Worm (Caenorhabditis elegans) whole organism, young adult: Measurements from ENCODE around the gene clec-85.

ENCODE experiments used
- C06A6.2 ChIP-seq: fragments of 200-800 bp; sonication (Bioruptor generic); conservative IDR thresholded peaks from 2 replicates; pipeline ENCODE4 v1.3.6; 2022; ENCODE audit warnings: missing genetic modification characterization, missing compliant biosample characterization
- F33H1.4 ChIP-seq: fragments of 200-800 bp; sonication (Bioruptor generic); IDR thresholded peaks from 2 replicates; pipeline ENCODE4 v1.3.6; 2022; ENCODE audit warnings: missing genetic modification reagents, missing genetic modification characterization, missing compliant biosample characterization
- F52B5.7 ChIP-seq: sonication (generic microtip); optimal IDR thresholded peaks from 2 replicates; lab custom pipeline; 2016; ENCODE audit warnings: mild to moderate bottlenecking, missing genetic modification characterization, missing compliant biosample characterization
- K11D2.4 ChIP-seq: fragments of 200-800 bp; sonication (Bioruptor generic); IDR thresholded peaks from 2 replicates; pipeline ENCODE4 v1.3.6; 2022; ENCODE audit warnings: missing genetic modification reagents, missing genetic modification characterization, missing compliant biosample characterization
- Y79H2A.3 ChIP-seq: fragments of 200-800 bp; sonication (Bioruptor generic); conservative IDR thresholded peaks from 2 replicates; pipeline ENCODE4 v1.3.6; 2022; ENCODE audit warnings: missing genetic modification reagents, missing genetic modification characterization, missing compliant biosample characterization
- Y95B8A.8 ChIP-seq: fragments of 200-800 bp; sonication (Bioruptor generic); IDR thresholded peaks from 2 replicates; pipeline ENCODE4 v1.3.6; 2022; ENCODE audit warnings: missing genetic modification reagents, missing genetic modification characterization, missing compliant biosample characterization
- akir-1 ChIP-seq: fragments of 200-800 bp; sonication (Bioruptor generic); optimal IDR thresholded peaks from 2 replicates; lab custom pipeline; 2018; ENCODE audit warnings: mild to moderate bottlenecking, missing genetic modification characterization, moderate library complexity, missing compliant biosample characterization
- atf-7 ChIP-seq: sonication (generic microtip); optimal IDR thresholded peaks from 2 replicates; lab custom pipeline; 2017; ENCODE audit warnings: mild to moderate bottlenecking, missing genetic modification characterization, missing compliant biosample characterization
- athp-1 ChIP-seq: sonication (generic microtip); optimal IDR thresholded peaks from 2 replicates; lab custom pipeline; 2017; ENCODE audit warnings: mild to moderate bottlenecking, missing genetic modification characterization, missing compliant biosample characterization
- attf-3 ChIP-seq: fragments of 200-800 bp; sonication (Bioruptor generic); conservative IDR thresholded peaks from 2 replicates; pipeline ENCODE4 v1.3.6; 2022; ENCODE audit warnings: missing genetic modification reagents, missing genetic modification characterization, missing compliant biosample characterization
- attf-5 ChIP-seq: fragments of 200-800 bp; sonication (Bioruptor generic); optimal IDR thresholded peaks from 2 replicates; lab custom pipeline; 2018; ENCODE audit warnings: mild to moderate bottlenecking, missing genetic modification characterization, missing compliant biosample characterization
- cebp-1 ChIP-seq, 2 experiments: fragments of 200-800 bp in 1 of 2; sonication (Bioruptor generic) in 1 of 2; sonication (generic microtip) in 1 of 2; IDR thresholded peaks in 1 of 2; optimal IDR thresholded peaks in 1 of 2; 2 replicates each; pipeline versions ENCODE4 v1.3.6 to Lab custom; 2017 to 2022; ENCODE audit warnings: missing compliant biosample characterization in 2 of 2, missing genetic modification characterization in 2 of 2, mild to moderate bottlenecking in 1 of 2, missing genetic modification reagents in 1 of 2, moderate library complexity in 1 of 2
- ceh-91 ChIP-seq: fragments of 200-800 bp; sonication (Bioruptor generic); IDR thresholded peaks from 2 replicates; pipeline ENCODE4 v1.3.6; 2022; ENCODE audit warnings: missing genetic modification reagents, missing genetic modification characterization, missing compliant biosample characterization
- egrh-3 ChIP-seq: fragments of 200-800 bp; sonication (Bioruptor generic); IDR thresholded peaks from 2 replicates; pipeline ENCODE4 v1.3.6; 2022; ENCODE audit warnings: missing genetic modification reagents, missing genetic modification characterization, missing compliant biosample characterization
- fkh-3 ChIP-seq: sonication (generic microtip); optimal IDR thresholded peaks from 2 replicates; lab custom pipeline; 2016; ENCODE audit warnings: mild to moderate bottlenecking, missing genetic modification characterization, missing compliant biosample characterization
- him-1 ChIP-seq: sonication (generic microtip); optimal IDR thresholded peaks from 2 replicates; lab custom pipeline; 2016; ENCODE audit warnings: missing genotype, missing genetic modification reagents, missing genetic modification characterization, missing compliant biosample characterization
- hmg-20 ChIP-seq: fragments of 200-800 bp; sonication (Bioruptor generic); IDR thresholded peaks from 2 replicates; pipeline ENCODE4 v1.3.6; 2022; ENCODE audit warnings: missing genetic modification reagents, missing genetic modification characterization, missing compliant biosample characterization
- lsl-1 ChIP-seq: fragments of 200-800 bp; sonication (Bioruptor generic); optimal IDR thresholded peaks from 2 replicates; lab custom pipeline; 2018; ENCODE audit warnings: mild to moderate bottlenecking, missing genetic modification characterization, moderate library complexity, missing compliant biosample characterization
- nfya-1 ChIP-seq: sonication (generic microtip); optimal IDR thresholded peaks from 2 replicates; lab custom pipeline; 2017; ENCODE audit warnings: antibody characterized with exemption, missing compliant biosample characterization, missing genetic modification characterization, borderline replicate concordance; ENCODE audit not compliant: insufficient read depth
- nhr-80 ChIP-seq: sonication (generic microtip); optimal IDR thresholded peaks from 2 replicates; lab custom pipeline; 2016; ENCODE audit warnings: missing genetic modification characterization, missing compliant biosample characterization
- rpc-1 ChIP-seq, 2 experiments: fragments of 150-350 bp in 1 of 2; sonication (generic microtip) in 1 of 2; optimal IDR thresholded peaks; 2 replicates each; lab custom pipeline; 2014 to 2018; ENCODE audit warnings: missing biosample characterization in 1 of 2, missing genetic modification characterization in 1 of 2, missing genetic modification reagents in 1 of 2, missing genotype in 1 of 2
- snpc-1.1 ChIP-seq: sonication (generic microtip); optimal IDR thresholded peaks from 2 replicates; lab custom pipeline; 2017; ENCODE audit warnings: missing genetic modification characterization, mild to moderate bottlenecking, missing compliant biosample characterization, antibody characterized with exemption, moderate library complexity, missing genotype, missing genetic modification reagents; ENCODE audit not compliant: insufficient read depth
- snpc-1.3 ChIP-seq: sonication (generic microtip); optimal IDR thresholded peaks from 2 replicates; lab custom pipeline; 2017; ENCODE audit warnings: missing genetic modification characterization, mild to moderate bottlenecking, missing compliant biosample characterization, antibody characterized with exemption, moderate library complexity, missing genotype, missing genetic modification reagents; ENCODE audit not compliant: insufficient read depth
- snpc-3.4 ChIP-seq: sonication (generic microtip); optimal IDR thresholded peaks from 2 replicates; lab custom pipeline; 2017; ENCODE audit warnings: missing genetic modification characterization, mild to moderate bottlenecking, missing compliant biosample characterization, antibody characterized with exemption, moderate library complexity, missing genotype, missing genetic modification reagents
- snpc-4 ChIP-seq, 5 experiments: fragments of 150-350 bp in 1 of 5; sonication (generic microtip) in 4 of 5; optimal IDR thresholded peaks; 2 replicates each; lab custom pipeline; 2014 to 2018; ENCODE audit warnings: missing genetic modification characterization in 5 of 5, missing biosample characterization in 3 of 5, antibody characterized with exemption in 2 of 5, mild to moderate bottlenecking in 2 of 5, missing compliant biosample characterization in 2 of 5, missing genotype in 2 of 5, moderate library complexity in 2 of 5, missing genetic modification reagents in 1 of 5
- somi-1 ChIP-seq: fragments of 200-800 bp; sonication (Bioruptor generic); optimal IDR thresholded peaks from 2 replicates; lab custom pipeline; 2018; ENCODE audit warnings: mild to moderate bottlenecking, missing genetic modification characterization, missing compliant biosample characterization
- tbp1 ChIP-seq: fragments of 200-800 bp; sonication (Bioruptor generic); optimal IDR thresholded peaks from 2 replicates; lab custom pipeline; 2018; ENCODE audit warnings: mild to moderate bottlenecking, missing genetic modification characterization, missing compliant biosample characterization
- tbx-9 ChIP-seq: sonication (generic microtip); optimal IDR thresholded peaks from 2 replicates; lab custom pipeline; 2016; ENCODE audit warnings: borderline replicate concordance, missing genetic modification characterization, inconsistent platforms, missing compliant biosample characterization
- ztf-28 ChIP-seq: fragments of 200-800 bp; sonication (Bioruptor generic); IDR thresholded peaks from 2 replicates; pipeline ENCODE4 v1.3.6; 2022; ENCODE audit warnings: missing genetic modification reagents, missing genetic modification characterization, missing compliant biosample characterization
- ztf-6 ChIP-seq: fragments of 200-800 bp; sonication (Bioruptor generic); IDR thresholded peaks from 2 replicates; pipeline ENCODE4 v1.3.6; 2022; ENCODE audit warnings: missing genetic modification reagents, missing genetic modification characterization, missing compliant biosample characterization

Gene clec-85

ce11 chrIV:2823446-2823845, 27.2 kb upstream of the clec-85 start, which contains the start of gene clec-80:
TSS of gene clec-80 (plus strand) at chrIV:2823746.
- TF ChIP-seq rpc-1 (optimal IDR thresholded peaks at IDR 0.05; lab: Kevin White, UChicago) (no peak), rpc-1 (tag; optimal IDR thresholded peaks at IDR 0.05; lab: Kevin White, UChicago) (no peak), attf-5 (GFP tag; lab: Kevin White, UChicago) (no peak), Y79H2A.3 (GFP tag; lab: Robert Waterston, UW) (no peak), athp-1 (tag; lab: Kevin White, UChicago) (no peak), attf-3 (GFP tag; lab: Robert Waterston, UW) (no peak), fkh-3 (no peak), K11D2.4 (GFP tag; lab: Robert Waterston, UW) (no peak), F52B5.7 (tag; lab: Kevin White, UChicago) (no peak)

ce11 chrIV:2825460-2826103, 25.1 kb upstream of the clec-85 start:
- TF ChIP-seq snpc-1.3 (tag; lab: Kevin White, UChicago) (peak; percentile 45), cebp-1 (GFP tag; IDR thresholded peaks at IDR 0.05; lab: Robert Waterston, UW) (no peak), cebp-1 (tag; optimal IDR thresholded peaks at IDR 0.05; lab: Kevin White, UChicago) (no peak), tbp1 (GFP tag; lab: Kevin White, UChicago) (peak; percentile 37), snpc-3.4 (peak; percentile 76), him-1 (tag; lab: Kevin White, UChicago) (peak; percentile 83), rpc-1 (optimal IDR thresholded peaks at IDR 0.05; lab: Kevin White, UChicago) (no peak), rpc-1 (tag; optimal IDR thresholded peaks at IDR 0.05; lab: Kevin White, UChicago) (no peak), snpc-4 (GFP tag; optimal IDR thresholded peaks at IDR 0.05; lab: Kevin White, UChicago) (peak; percentile 89), snpc-4 (tag; optimal IDR thresholded peaks at IDR 0.05; lab: Kevin White, UChicago) (peak; percentile 77 to 95 (median 90)), snpc-1.1 (peak; percentile 94), nfya-1 (tag; lab: Kevin White, UChicago) (no peak), atf-7 (tag; lab: Kevin White, UChicago) (peak; percentile 3), lsl-1 (GFP tag; lab: Kevin White, UChicago) (peak; percentile 5), Y95B8A.8 (GFP tag; lab: Robert Waterston, UW) (no peak)
- TF ChIP-seq, all 124 proteins: peak for 8

ce11 chrIV:2826335-2826734, 24.4 kb upstream of the clec-85 start:
- TF ChIP-seq nhr-80 (tag; lab: Kevin White, UChicago) = peak; percentile 58
- TF ChIP-seq F52B5.7 (tag; lab: Kevin White, UChicago) = no peak
- no peak for TF ChIP-seq C06A6.2 (GFP tag; lab: Robert Waterston, UW)

- no peak for TF ChIP-seq F33H1.4 (GFP tag; lab: Robert Waterston, UW)
- no peak for TF ChIP-seq nhr-80 (tag; lab: Kevin White, UChicago)
- TF ChIP-seq akir-1 (GFP tag; lab: Kevin White, UChicago) = no peak
- TF ChIP-seq hmg-20 (GFP tag; lab: Robert Waterston, UW) = no peak
- no peak for TF ChIP-seq ztf-28 (GFP tag; lab: Robert Waterston, UW)
- no peak for TF ChIP-seq ztf-6 (GFP tag; lab: Robert Waterston, UW)
- no peak for TF ChIP-seq snpc-1.1
- no peak for TF ChIP-seq tbx-9
- TF ChIP-seq egrh-3 (GFP tag; lab: Robert Waterston, UW) = no peak
- TF ChIP-seq somi-1 (GFP tag; lab: Kevin White, UChicago) = no peak
- TF ChIP-seq him-1 (tag; lab: Kevin White, UChicago) = no peak
- no peak for TF ChIP-seq ceh-91 (GFP tag; lab: Robert Waterston, UW)
Measured at ce11 chrIV:2832587-2832986, 18.1 kb upstream of the clec-85 start, which contains the start of the genes Y54G2A.48 and pudl-1. TSS of gene Y54G2A.48 (minus strand) at chrIV:2832687. TSS of gene pudl-1 (plus strand) at chrIV:2832906.
